Fruit fly (Drosophila melanogaster) whole organism, embryonic: ENCODE data around the gene CG34283.

ENCODE experiments used
- Atf6 ChIP-seq: fragments of 200-800 bp; sonication (Bioruptor generic); IDR thresholded peaks from 2 replicates; pipeline ENCODE4 v1.3.6; 2022; ENCODE audit warnings: missing biosample characterization, missing genetic modification characterization
- Awh ChIP-seq: fragments of 200-800 bp; sonication (Bioruptor generic); IDR thresholded peaks from 2 replicates; pipeline ENCODE4, ENCODE4 v1.3.6; 2022; ENCODE audit warnings: missing biosample characterization, missing genetic modification characterization
- BEAF-32 ChIP-seq: fragments of 200-800 bp; sonication (Bioruptor generic); optimal IDR thresholded peaks from 3 replicates; lab custom pipeline; 2017; ENCODE audit warnings: missing biosample characterization, missing genetic modification characterization, mild to moderate bottlenecking, moderate library complexity, missing genetic modification reagents
- CG10209 ChIP-seq: fragments of 200-800 bp; sonication (Bioruptor generic); optimal IDR thresholded peaks from 3 replicates; lab custom pipeline; 2017; ENCODE audit warnings: missing biosample characterization, mild to moderate bottlenecking, missing genetic modification characterization, missing genetic modification reagents
- CG10979 ChIP-seq: fragments of 200-800 bp; sonication (Bioruptor generic); optimal IDR thresholded peaks from 2 replicates; lab custom pipeline; 2018; ENCODE audit warnings: missing biosample characterization, mild to moderate bottlenecking, missing genetic modification characterization, moderate library complexity
- CG11247 ChIP-seq: fragments of 200-800 bp; sonication (Bioruptor generic); IDR thresholded peaks from 2 replicates; pipeline ENCODE4 v1.3.6; 2022; ENCODE audit warnings: missing biosample characterization, missing genetic modification characterization
- CG12155 ChIP-seq: fragments of 200-800 bp; sonication (Bioruptor generic); optimal IDR thresholded peaks from 3 replicates; lab custom pipeline; 2016; ENCODE audit warnings: missing biosample characterization, missing genetic modification characterization
- CG15073 ChIP-seq: fragments of 200-800 bp; sonication (Bioruptor generic); optimal IDR thresholded peaks from 2 replicates; lab custom pipeline; 2016; ENCODE audit warnings: missing biosample characterization, missing genetic modification characterization
- CG15269 ChIP-seq: fragments of 200-800 bp; sonication (Bioruptor generic); optimal IDR thresholded peaks from 2 replicates; lab custom pipeline; 2018; ENCODE audit warnings: missing biosample characterization, mild to moderate bottlenecking, missing genetic modification characterization, moderate library complexity
- CG17829 ChIP-seq: fragments of 200-800 bp; optimal IDR thresholded peaks from 2 replicates; lab custom pipeline; 2019; ENCODE audit warnings: missing biosample characterization, mild to moderate bottlenecking, missing genetic modification characterization, moderate library complexity
- CG18599 ChIP-seq: fragments of 200-800 bp; sonication (Bioruptor generic); optimal IDR thresholded peaks from 3 replicates; lab custom pipeline; 2017; ENCODE audit warnings: missing biosample characterization, missing genetic modification characterization, mild to moderate bottlenecking, moderate library complexity, missing genetic modification reagents
- CG34422 ChIP-seq: fragments of 200-800 bp; sonication (Bioruptor generic); IDR thresholded peaks from 3 replicates; pipeline ENCODE4 v1.3.6; 2022; ENCODE audit warnings: missing biosample characterization, missing genetic modification characterization
- CG4282 ChIP-seq: fragments of 200-800 bp; sonication (Bioruptor generic); optimal IDR thresholded peaks from 2 replicates; lab custom pipeline; 2016; ENCODE audit warnings: missing biosample characterization, missing genetic modification characterization
- CG4404 ChIP-seq: fragments of 200-800 bp; sonication (Bioruptor generic); IDR thresholded peaks from 2 replicates; pipeline ENCODE4 v1.3.6; 2022; ENCODE audit warnings: missing biosample characterization, missing genetic modification characterization
- CG6683 ChIP-seq: fragments of 200-800 bp; sonication (Bioruptor generic); optimal IDR thresholded peaks from 2 replicates; lab custom pipeline; 2017; ENCODE audit warnings: missing biosample characterization, mild to moderate bottlenecking, missing genetic modification characterization, missing genetic modification reagents
- CG7357 ChIP-seq: fragments of 200-800 bp; sonication (Bioruptor generic); IDR thresholded peaks from 3 replicates; pipeline ENCODE4 v1.3.6; 2022; ENCODE audit warnings: missing biosample characterization, missing genetic modification characterization
- CG7372 ChIP-seq: fragments of 200-800 bp; sonication (Bioruptor generic); IDR thresholded peaks from 2 replicates; pipeline ENCODE4 v1.3.6; 2022; ENCODE audit warnings: missing biosample characterization, missing genetic modification characterization
- CG7556 ChIP-seq: fragments of 200-800 bp; sonication (Bioruptor generic); optimal IDR thresholded peaks from 2 replicates; lab custom pipeline; 2017; ENCODE audit warnings: missing biosample characterization, mild to moderate bottlenecking, missing genetic modification characterization
- CG7928 ChIP-seq: fragments of 200-800 bp; sonication (Bioruptor generic); optimal IDR thresholded peaks from 2 replicates; lab custom pipeline; 2017; ENCODE audit warnings: missing biosample characterization, mild to moderate bottlenecking, missing genetic modification characterization
- CG8388 ChIP-seq: fragments of 200-800 bp; sonication (Bioruptor generic); optimal IDR thresholded peaks from 2 replicates; lab custom pipeline; 2019; ENCODE audit warnings: missing biosample characterization, mild to moderate bottlenecking, missing genetic modification characterization, moderate library complexity
- CG9437 ChIP-seq: fragments of 200-800 bp; sonication (Bioruptor generic); optimal IDR thresholded peaks from 2 replicates; lab custom pipeline; 2018; ENCODE audit warnings: missing biosample characterization, mild to moderate bottlenecking, missing genetic modification characterization
- CG9932 ChIP-seq: fragments of 200-800 bp; sonication (Bioruptor generic); IDR thresholded peaks from 2 replicates; pipeline ENCODE4 v1.3.6; 2022; ENCODE audit warnings: missing biosample characterization, missing genetic modification characterization
- Deaf1 ChIP-seq: fragments of 200-800 bp; optimal IDR thresholded peaks from 3 replicates; lab custom pipeline; 2019; ENCODE audit warnings: missing biosample characterization, mild to moderate bottlenecking, missing genetic modification characterization, moderate library complexity
- Gsc ChIP-seq: fragments of 200-800 bp; sonication (Bioruptor generic); IDR thresholded peaks from 2 replicates; pipeline ENCODE4 v1.3.6; 2022; ENCODE audit warnings: missing biosample characterization, missing genetic modification characterization
- H15 ChIP-seq: fragments of 200-800 bp; sonication (Bioruptor generic); IDR thresholded peaks from 3 replicates; pipeline ENCODE4 v1.3.6; 2022; ENCODE audit warnings: missing biosample characterization, missing genetic modification characterization
- HLH3B ChIP-seq: fragments of 200-800 bp; sonication (Bioruptor generic); IDR thresholded peaks from 2 replicates; pipeline ENCODE4 v1.3.6; 2022; ENCODE audit warnings: missing biosample characterization, missing genetic modification characterization
- HLH4C ChIP-seq: fragments of 200-800 bp; sonication (Bioruptor generic); IDR thresholded peaks from 3 replicates; pipeline ENCODE4 v1.3.6; 2022; ENCODE audit warnings: missing biosample characterization, missing genetic modification characterization; ENCODE audit not compliant: partially characterized antibody
- Hr51 ChIP-seq, 2 experiments: fragments of 200-800 bp; sonication (Bioruptor generic); optimal IDR thresholded peaks; 2 replicates in 1 of 2; 3 replicates in 1 of 2; lab custom pipeline; 2016 to 2018; ENCODE audit warnings: missing biosample characterization in 2 of 2, missing genetic modification characterization in 2 of 2, mild to moderate bottlenecking in 1 of 2, moderate library complexity in 1 of 2
- Hsf ChIP-seq: fragments of 200-800 bp; sonication (Bioruptor generic); optimal IDR thresholded peaks from 3 replicates; lab custom pipeline; 2016; ENCODE audit warnings: missing biosample characterization, missing genetic modification characterization
- Lpt ChIP-seq: fragments of >200 bp; optimal IDR thresholded peaks from 2 replicates; lab custom pipeline; 2018; ENCODE audit warnings: missing biosample characterization, missing genetic modification characterization
- MESR4 ChIP-seq: fragments of 200-800 bp; sonication (Bioruptor generic); optimal IDR thresholded peaks from 2 replicates; lab custom pipeline; 2018; ENCODE audit warnings: missing biosample characterization, mild to moderate bottlenecking, missing genetic modification characterization, moderate library complexity
- Ptx1 ChIP-seq: fragments of 200-800 bp; sonication (Bioruptor generic); IDR thresholded peaks from 2 replicates; pipeline ENCODE4 v1.3.6; 2022; ENCODE audit warnings: missing biosample characterization, missing genetic modification characterization
- Sin3A ChIP-seq: fragments of >200 bp; optimal IDR thresholded peaks from 2 replicates; lab custom pipeline; 2018
- Sry-β ChIP-seq: fragments of 200-800 bp; sonication (Bioruptor generic); optimal IDR thresholded peaks from 2 replicates; lab custom pipeline; 2018; ENCODE audit warnings: missing biosample characterization, mild to moderate bottlenecking, missing genetic modification characterization, moderate library complexity
- ash1 ChIP-seq: fragments of 200-800 bp; sonication (Bioruptor generic); optimal IDR thresholded peaks from 2 replicates; lab custom pipeline; 2018; ENCODE audit warnings: missing biosample characterization, mild to moderate bottlenecking, missing genetic modification characterization
- ci ChIP-seq: fragments of 200-800 bp; sonication (Bioruptor generic); IDR thresholded peaks from 3 replicates; pipeline ENCODE4 v1.3.6; 2022; ENCODE audit warnings: missing biosample characterization, missing genetic modification characterization
- disco-r ChIP-seq: fragments of 200-800 bp; sonication (Bioruptor generic); optimal IDR thresholded peaks from 2 replicates; lab custom pipeline; 2016; ENCODE audit warnings: missing biosample characterization, missing genetic modification characterization
- fd102C ChIP-seq: fragments of 200-800 bp; sonication (Bioruptor generic); optimal IDR thresholded peaks from 2 replicates; lab custom pipeline; 2018; ENCODE audit warnings: missing biosample characterization, mild to moderate bottlenecking, missing genetic modification characterization, moderate library complexity
- hb ChIP-seq: fragments of 200-800 bp; sonication (Bioruptor generic); IDR thresholded peaks from 3 replicates; pipeline ENCODE4 v1.3.6; 2022; ENCODE audit warnings: missing biosample characterization, missing genetic modification characterization; ENCODE audit not compliant: partially characterized antibody
- kah ChIP-seq: fragments of 200-800 bp; sonication (Bioruptor generic); optimal IDR thresholded peaks from 2 replicates; lab custom pipeline; 2018; ENCODE audit warnings: missing biosample characterization, mild to moderate bottlenecking, missing genetic modification characterization
- mirr ChIP-seq: fragments of 200-800 bp; sonication (Bioruptor generic); optimal IDR thresholded peaks from 3 replicates; lab custom pipeline; 2018; ENCODE audit warnings: missing biosample characterization, mild to moderate bottlenecking, missing genetic modification characterization
- nom ChIP-seq: fragments of 200-800 bp; sonication (Bioruptor generic); optimal IDR thresholded peaks from 2 replicates; lab custom pipeline; 2017; ENCODE audit warnings: missing biosample characterization, missing genetic modification characterization, mild to moderate bottlenecking, moderate library complexity, missing genetic modification reagents
- oc ChIP-seq: fragments of 200-800 bp; sonication (Bioruptor generic); optimal IDR thresholded peaks from 2 replicates; lab custom pipeline; 2018; ENCODE audit warnings: missing biosample characterization, mild to moderate bottlenecking, missing genetic modification characterization, moderate library complexity
- pnt ChIP-seq: fragments of 200-800 bp; sonication (Bioruptor generic); optimal IDR thresholded peaks from 3 replicates; lab custom pipeline; 2016; ENCODE audit warnings: missing biosample characterization, missing genetic modification characterization
- prd ChIP-seq, 3 experiments: fragments of >200 bp in 2 of 3; fragments of 200-800 bp in 1 of 3; sonication (Bioruptor generic) in 1 of 3; optimal IDR thresholded peaks in 2 of 3; IDR thresholded peaks in 1 of 3; 2 replicates in 2 of 3; 3 replicates in 1 of 3; pipeline versions ENCODE4 v1.3.6 to Lab custom; 2017 to 2022; ENCODE audit warnings: missing biosample characterization in 1 of 3, missing genetic modification characterization in 1 of 3
- row ChIP-seq: fragments of 200-800 bp; sonication (Bioruptor generic); IDR thresholded peaks from 3 replicates; pipeline ENCODE4 v1.3.6; 2022; ENCODE audit warnings: missing biosample characterization, missing genetic modification characterization
- sd ChIP-seq: fragments of 200-800 bp; sonication (Bioruptor generic); optimal IDR thresholded peaks from 3 replicates; lab custom pipeline; 2018; ENCODE audit warnings: missing biosample characterization, mild to moderate bottlenecking, missing genetic modification characterization, moderate library complexity
- slp2 ChIP-seq: fragments of 200-800 bp; sonication (Bioruptor generic); optimal IDR thresholded peaks from 2 replicates; lab custom pipeline; 2016; ENCODE audit warnings: missing biosample characterization, missing genetic modification characterization
- stwl ChIP-seq: fragments of 200-800 bp; sonication (Bioruptor generic); optimal IDR thresholded peaks from 3 replicates; lab custom pipeline; 2018; ENCODE audit warnings: missing biosample characterization, mild to moderate bottlenecking, missing genetic modification characterization, moderate library complexity
- tll ChIP-seq, 2 experiments: fragments of 200-800 bp in 1 of 2; fragments of >200 bp in 1 of 2; sonication (Bioruptor generic) in 1 of 2; optimal IDR thresholded peaks; 2 replicates each; lab custom pipeline; 2017 to 2019; ENCODE audit warnings: missing biosample characterization in 2 of 2, missing genetic modification characterization in 2 of 2, mild to moderate bottlenecking in 1 of 2, moderate library complexity in 1 of 2
- usp ChIP-seq: fragments of >200 bp; optimal IDR thresholded peaks from 2 replicates; lab custom pipeline; 2017; ENCODE audit warnings: missing biosample characterization, missing genetic modification characterization

The CG34283 gene

dm6 chr3R:18738086-18738485 is 15.7 kb upstream of the CG34283 start (continued):
- TF ChIP-seq Deaf1 (tag; lab: Kevin White, UChicago) (no peak), stwl (tag; lab: Kevin White, UChicago) (peak; percentile 68), Hsf (GFP tag; lab: Kevin White, UChicago) (no peak), CG18599 (no peak), tll (GFP tag; optimal IDR thresholded peaks at IDR 0.05; lab: Kevin White, UChicago) (no peak), H15 (peak; percentile 34; the same call in 1 of the 3 replicates), hb (GFP tag; lab: Robert Waterston, UW) (no peak), CG9437 (no peak), Gsc (no peak), CG4404 (GFP tag; lab: Robert Waterston, UW) (peak; percentile 28; the same call in 1 of the 2 replicates), CG9932 (peak; percentile 34; the same call in 1 of the 2 replicates), ci (no peak), HLH3B (GFP tag; lab: Robert Waterston, UW) (no peak), CG10979 (tag; lab: Kevin White, UChicago) (no peak), Awh (GFP tag; lab: Robert Waterston, UW) (no peak), CG15073 (GFP tag; lab: Kevin White, UChicago) (no peak), ash1 (GFP tag; lab: Kevin White, UChicago) (no peak), CG12155 (GFP tag; lab: Kevin White, UChicago) (no peak), Sin3A (lab: Kevin White, UChicago) (no peak), usp (no peak), kah (GFP tag; lab: Kevin White, UChicago) (no peak), fd102C (GFP tag; lab: Kevin White, UChicago) (no peak), CG11247 (GFP tag; lab: Robert Waterston, UW) (no peak), CG7357 (GFP tag; lab: Robert Waterston, UW) (no peak), Lpt (GFP tag; lab: Kevin White, UChicago) (no peak), disco-r (GFP tag; lab: Kevin White, UChicago) (no peak), CG7928 (no peak), CG6683 (GFP tag; lab: Kevin White, UChicago) (no peak), prd (optimal IDR thresholded peaks at IDR 0.05; lab: Kevin White, UChicago) (no peak), prd (GFP tag; IDR thresholded peaks at IDR 0.05; lab: Robert Waterston, UW) (peak; percentile 51; the same call in 2 of the 3 replicates), CG7372 (no peak), CG10209 (GFP tag; lab: Kevin White, UChicago) (no peak), HLH4C (GFP tag; lab: Robert Waterston, UW) (no peak), MESR4 (no peak), pnt (GFP tag; lab: Kevin White, UChicago) (no peak), mirr (no peak), nom (GFP tag; lab: Kevin White, UChicago) (no peak), CG8388 (GFP tag; lab: Kevin White, UChicago) (no peak), CG15269 (tag; lab: Kevin White, UChicago) (no peak), oc (tag; lab: Kevin White, UChicago) (no peak), Ptx1 (no peak), CG7556 (GFP tag; lab: Kevin White, UChicago) (no peak), Atf6 (0 out of 2 replicates have a peak, but pooled peaks have one; percentile 15), CG4282 (GFP tag; lab: Kevin White, UChicago) (no peak), BEAF-32 (peak; percentile 57), Sry-β (no peak), sd (tag; lab: Kevin White, UChicago) (no peak), row (GFP tag; lab: Robert Waterston, UW) (peak; percentile 53), CG17829 (tag; lab: Kevin White, UChicago) (no peak), Hr51 (GFP tag; optimal IDR thresholded peaks at IDR 0.05; lab: Kevin White, UChicago) (no peak), CG34422 (GFP tag; lab: Robert Waterston, UW) (no peak), slp2 (no peak)
